Fruit fly (Drosophila melanogaster): ENCODE results near the gene Spn88Ea.

DNA sequence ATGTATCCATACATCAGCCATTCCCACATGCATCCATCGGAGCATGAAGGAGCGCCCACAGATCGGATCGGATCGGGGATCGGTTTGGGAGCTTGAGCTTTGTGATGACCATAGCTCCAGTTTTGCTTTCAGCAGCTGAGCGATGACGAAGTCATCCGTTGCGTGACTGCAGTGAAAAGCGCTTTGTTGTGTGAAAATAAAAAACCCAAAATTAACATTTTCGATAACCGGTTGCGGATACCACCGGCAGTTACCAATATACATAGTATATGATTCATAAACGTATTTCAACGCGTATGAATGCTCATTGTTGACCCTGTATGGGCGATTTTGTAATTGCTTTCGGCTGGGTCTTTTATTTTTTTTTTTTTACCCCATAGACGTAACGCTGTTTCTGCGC is 1.0 kb downstream of the Spn88Ea start:
- no peak for TF ChIP-seq CG8478 (optimal IDR thresholded peaks at IDR 0.05)
- no peak for TF ChIP-seq CTCF (optimal IDR thresholded peaks at IDR 0.05)
